Fruit fly (Drosophila melanogaster) Kc167 (cell line): ENCODE data around the gene Torsin.

Experiments
- h ChIP-seq: fragments of >200 bp; optimal IDR thresholded peaks from 3 replicates; lab custom pipeline; 2018; ENCODE audit warnings: missing external identifiers
- psq ChIP-seq: fragments of >200 bp; optimal IDR thresholded peaks from 2 replicates; lab custom pipeline; 2017; ENCODE audit warnings: missing external identifiers

dm6 chrX:4612454-4612853, 37.4 kb downstream of the Torsin start:
- no peak for TF ChIP-seq h (lab: Kevin White, UChicago)
- no peak for TF ChIP-seq psq (lab: Kevin White, UChicago)
